Fruit fly (Drosophila melanogaster): Measurements from ENCODE around the gene Cpsf6.
A peak's percentile ranks its signal among the peaks of the same experiment; 100 is the strongest.

Cpsf6 gene

DNA sequence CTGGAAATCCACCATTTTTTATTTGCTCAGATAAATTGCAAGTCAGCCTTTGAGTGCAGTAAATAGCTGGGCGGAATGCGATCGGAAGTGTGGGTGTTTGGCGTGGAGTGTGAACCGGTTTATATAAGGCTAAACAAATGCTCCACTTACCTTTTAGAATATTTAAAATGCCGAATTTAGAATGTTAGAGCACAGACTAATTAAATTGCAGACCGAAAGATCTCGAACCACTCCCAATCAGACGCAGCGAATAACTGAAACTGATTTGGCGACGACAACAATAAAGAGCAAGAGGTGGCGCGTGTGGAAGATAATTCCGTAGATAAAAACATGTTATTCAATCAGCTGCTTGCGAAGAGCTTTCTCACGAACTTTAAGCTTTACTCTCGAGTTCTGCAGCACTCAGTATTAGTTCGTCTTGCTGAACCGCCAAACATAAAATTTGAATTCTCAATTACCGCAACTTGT is 45.4 kb upstream of the Cpsf6 start, which contains the start of gene Idh (continued):
- TF ChIP-seq mam (GFP tag; optimal IDR thresholded peaks at IDR 0.05) = no peak
- TF ChIP-seq BtbVII (GFP tag; optimal IDR thresholded peaks at IDR 0.05) = peak; percentile 2
- no peak for TF ChIP-seq her (GFP tag; optimal IDR thresholded peaks at IDR 0.05)
- TF ChIP-seq CG12071 (GFP tag; optimal IDR thresholded peaks at IDR 0.05) = peak; percentile 41
- no peak for TF ChIP-seq Oaz (GFP tag; IDR thresholded peaks at IDR 0.05)
- TF ChIP-seq Nf-YA (GFP tag; IDR thresholded peaks at IDR 0.05) = no peak
- TF ChIP-seq eyg (GFP tag; optimal IDR thresholded peaks at IDR 0.05) = no peak
- TF ChIP-seq hkb (optimal IDR thresholded peaks at IDR 0.05) = no peak
- no peak for TF ChIP-seq hkb (GFP tag; IDR thresholded peaks at IDR 0.05)
- no peak for TF ChIP-seq Bteb2 (GFP tag; optimal IDR thresholded peaks at IDR 0.05)
- TF ChIP-seq CG30431 (GFP tag; optimal IDR thresholded peaks at IDR 0.05) = no peak
- TF ChIP-seq tup (GFP tag; optimal IDR thresholded peaks at IDR 0.05) = no peak
- TF ChIP-seq zfh1 (GFP tag; IDR thresholded peaks at IDR 0.05) = no peak
- no peak for TF ChIP-seq Dek (tag; optimal IDR thresholded peaks at IDR 0.05)
- peak in 1 of 2 experiments; percentile 100 for TF ChIP-seq Pdp1 (GFP tag; optimal IDR thresholded peaks at IDR 0.05)
- TF ChIP-seq wor (GFP tag; IDR thresholded peaks at IDR 0.05) = no peak
- peak; percentile 40 for TF ChIP-seq B-H2 (GFP tag; optimal IDR thresholded peaks at IDR 0.05)
- TF ChIP-seq stc (GFP tag; IDR thresholded peaks at IDR 0.05) = 0 out of 2 replicates have a peak, but pooled peaks have one; percentile 33
- TF ChIP-seq Chrac-16 (GFP tag; optimal IDR thresholded peaks at IDR 0.05) = no peak
- TF ChIP-seq CG34422 (GFP tag; IDR thresholded peaks at IDR 0.05) = peak; percentile 71; the same call in 1 of the 3 replicates
- peak; percentile 74 for TF ChIP-seq CG13287 (GFP tag; IDR thresholded peaks at IDR 0.05; ENCODE audit: partially characterized antibody)
- peak; percentile 37; the same call in 1 of the 2 replicates for TF ChIP-seq CG42726 (GFP tag; IDR thresholded peaks at IDR 0.05; ENCODE audit: partially characterized antibody)
- TF ChIP-seq pb (GFP tag; optimal IDR thresholded peaks at IDR 0.05) = no peak
- TF ChIP-seq CG4617 (GFP tag; optimal IDR thresholded peaks at IDR 0.05; ENCODE audit: borderline replicate concordance) = no peak
- no peak for TF ChIP-seq Dfd (GFP tag; optimal IDR thresholded peaks at IDR 0.05)
- TF ChIP-seq Nf-YC (tag; optimal IDR thresholded peaks at IDR 0.05) = peak; percentile 49
- TF ChIP-seq Oli (tag; optimal IDR thresholded peaks at IDR 0.05) = no peak
- TF ChIP-seq CG17186 (GFP tag; optimal IDR thresholded peaks at IDR 0.05) = no peak
- no peak for TF ChIP-seq ssp (GFP tag; IDR thresholded peaks at IDR 0.05)
- TF ChIP-seq CG10431 (GFP tag; optimal IDR thresholded peaks at IDR 0.05) = no peak
- TF ChIP-seq CG15011 (GFP tag; optimal IDR thresholded peaks at IDR 0.05) = no peak
- TF ChIP-seq CG5245 (GFP tag; optimal IDR thresholded peaks at IDR 0.05) = no peak
- TF ChIP-seq CG3407 (GFP tag; optimal IDR thresholded peaks at IDR 0.05) = no peak
- no peak for TF ChIP-seq slp2 (GFP tag; optimal IDR thresholded peaks at IDR 0.05)
- TF ChIP-seq sqz (GFP tag; optimal IDR thresholded peaks at IDR 0.05) = no peak
- TF ChIP-seq BEAF-32 (GFP tag; optimal IDR thresholded peaks at IDR 0.05) = peak; percentile 52
- TF ChIP-seq grn (GFP tag; optimal IDR thresholded peaks at IDR 0.05) = peak; percentile 54
- peak; percentile 41 for TF ChIP-seq CG13894 (tag; optimal IDR thresholded peaks at IDR 0.05)
- peak; percentile 13 for TF ChIP-seq Sry-δ (GFP tag; optimal IDR thresholded peaks at IDR 0.05)
- TF ChIP-seq pho (GFP tag; optimal IDR thresholded peaks at IDR 0.05) = no peak
- no peak for TF ChIP-seq CG30020 (tag; optimal IDR thresholded peaks at IDR 0.05)
- no peak for TF ChIP-seq GATAe (GFP tag; conservative IDR thresholded peaks at IDR 0.05)
- TF ChIP-seq Hey (tag; optimal IDR thresholded peaks at IDR 0.05) = peak; percentile 42
- no peak for TF ChIP-seq CG7786 (GFP tag; optimal IDR thresholded peaks at IDR 0.05)
- peak; percentile 78 for TF ChIP-seq sens (GFP tag)
- TF ChIP-seq CG17912 (GFP tag; optimal IDR thresholded peaks at IDR 0.05) = no peak
- TF ChIP-seq ab (GFP tag; optimal IDR thresholded peaks at IDR 0.05) = no peak
- TF ChIP-seq CG4820 (GFP tag; optimal IDR thresholded peaks at IDR 0.05) = no peak
- peak; percentile 5 for TF ChIP-seq CG6683 (GFP tag; optimal IDR thresholded peaks at IDR 0.05)
- TF ChIP-seq dpn (GFP tag; optimal IDR thresholded peaks at IDR 0.05) = no peak
- TF ChIP-seq al (GFP tag; IDR thresholded peaks at IDR 0.05) = no peak
- TF ChIP-seq disco-r (GFP tag; optimal IDR thresholded peaks at IDR 0.05) = peak; percentile 7

Measured in whole organism, embryonic.